Fruit fly (Drosophila melanogaster) whole organism, embryonic: ENCODE measurements around the gene Pi3K68D.
A peak's percentile ranks its signal among the peaks of the same experiment; 100 is the strongest.

Experiments
- Antp ChIP-seq: fragments of 200-800 bp; sonication (Bioruptor generic); optimal IDR thresholded peaks from 3 replicates; lab custom pipeline; 2016; ENCODE audit warnings: missing biosample characterization, missing genetic modification characterization
- B-H1 ChIP-seq: fragments of 200-800 bp; sonication (Bioruptor generic); IDR thresholded peaks from 3 replicates; pipeline ENCODE4 v1.3.6; 2022; ENCODE audit warnings: missing biosample characterization, missing genetic modification characterization
- CG10147 ChIP-seq: fragments of 200-800 bp; sonication (Bioruptor generic); optimal IDR thresholded peaks from 2 replicates; lab custom pipeline; 2019; ENCODE audit warnings: missing biosample characterization, mild to moderate bottlenecking, missing genetic modification characterization, moderate library complexity
- CG10274 ChIP-seq: fragments of 200-800 bp; sonication (Bioruptor generic); optimal IDR thresholded peaks from 3 replicates; lab custom pipeline; 2017; ENCODE audit warnings: missing biosample characterization, mild to moderate bottlenecking, missing genetic modification characterization
- CG10979 ChIP-seq: fragments of 200-800 bp; sonication (Bioruptor generic); optimal IDR thresholded peaks from 2 replicates; lab custom pipeline; 2018; ENCODE audit warnings: missing biosample characterization, mild to moderate bottlenecking, missing genetic modification characterization, moderate library complexity
- CG11456 ChIP-seq: fragments of 200-800 bp; sonication (Bioruptor generic); IDR thresholded peaks from 3 replicates; pipeline ENCODE4 v1.3.6; 2022; ENCODE audit warnings: missing biosample characterization, missing genetic modification characterization
- CG11504 ChIP-seq: fragments of 200-800 bp; sonication (Bioruptor generic); optimal IDR thresholded peaks from 3 replicates; lab custom pipeline; 2019; ENCODE audit warnings: missing biosample characterization, mild to moderate bottlenecking, missing genetic modification characterization, moderate library complexity
- CG11696 ChIP-seq: fragments of 200-800 bp; sonication (Bioruptor generic); IDR thresholded peaks from 2 replicates; pipeline ENCODE4 v1.3.6; 2022; ENCODE audit warnings: missing biosample characterization, missing genetic modification characterization
- CG12769 ChIP-seq: fragments of 200-800 bp; sonication (Bioruptor generic); optimal IDR thresholded peaks from 2 replicates; lab custom pipeline; 2019; ENCODE audit warnings: missing biosample characterization, mild to moderate bottlenecking, missing genetic modification characterization, moderate library complexity
- CG13287 ChIP-seq: fragments of 200-800 bp; sonication (Bioruptor generic); IDR thresholded peaks from 2 replicates; pipeline ENCODE4 v1.3.6; 2022; ENCODE audit warnings: missing biosample characterization, missing genetic modification characterization; ENCODE audit not compliant: partially characterized antibody
- CG16813 ChIP-seq: fragments of 200-800 bp; sonication (Bioruptor generic); IDR thresholded peaks from 3 replicates; pipeline ENCODE4 v1.3.6; 2022; ENCODE audit warnings: missing biosample characterization, missing genetic modification characterization; ENCODE audit not compliant: partially characterized antibody
- CG17361 ChIP-seq: fragments of 200-800 bp; sonication (Bioruptor generic); IDR thresholded peaks from 3 replicates; pipeline ENCODE4 v1.3.6; 2022; ENCODE audit warnings: missing biosample characterization, missing genetic modification characterization
- CG17829 ChIP-seq: fragments of 200-800 bp; optimal IDR thresholded peaks from 2 replicates; lab custom pipeline; 2019; ENCODE audit warnings: missing biosample characterization, mild to moderate bottlenecking, missing genetic modification characterization, moderate library complexity
- CG2678 ChIP-seq: fragments of 200-800 bp; sonication (Bioruptor generic); optimal IDR thresholded peaks from 3 replicates; lab custom pipeline; 2019; ENCODE audit warnings: missing biosample characterization, mild to moderate bottlenecking, missing genetic modification characterization, moderate library complexity
- CG33213 ChIP-seq: fragments of 200-800 bp; sonication (Bioruptor generic); optimal IDR thresholded peaks from 3 replicates; lab custom pipeline; 2016; ENCODE audit warnings: missing biosample characterization, missing genetic modification characterization
- CG7928 ChIP-seq: fragments of 200-800 bp; sonication (Bioruptor generic); optimal IDR thresholded peaks from 2 replicates; lab custom pipeline; 2017; ENCODE audit warnings: missing biosample characterization, mild to moderate bottlenecking, missing genetic modification characterization
- CG8478 ChIP-seq: fragments of >200 bp; optimal IDR thresholded peaks from 2 replicates; lab custom pipeline; 2018
- CTCF ChIP-seq: fragments of 200-800 bp; sonication (Bioruptor generic); optimal IDR thresholded peaks from 2 replicates; lab custom pipeline; 2017; ENCODE audit warnings: missing biosample characterization, mild to moderate bottlenecking, missing genetic modification characterization, moderate library complexity
- CoRest ChIP-seq: fragments of 200-800 bp; sonication (Bioruptor generic); optimal IDR thresholded peaks from 3 replicates; lab custom pipeline; 2018; ENCODE audit warnings: missing biosample characterization, mild to moderate bottlenecking, missing genetic modification characterization, moderate library complexity
- E2f2 ChIP-seq: fragments of 200-800 bp; sonication (Bioruptor generic); IDR thresholded peaks from 2 replicates; pipeline ENCODE4 v1.3.6; 2022; ENCODE audit warnings: missing biosample characterization, missing genetic modification characterization
- Hr78 ChIP-seq, 2 experiments: fragments of 200-800 bp in 1 of 2; fragments of >200 bp in 1 of 2; sonication (Bioruptor generic) in 1 of 2; optimal IDR thresholded peaks; 2 replicates each; lab custom pipeline; 2017 to 2019; ENCODE audit warnings: missing biosample characterization in 2 of 2, missing genetic modification characterization in 2 of 2, mild to moderate bottlenecking in 1 of 2, moderate library complexity in 1 of 2
- Jarid2 ChIP-seq: fragments of 200-800 bp; sonication (Bioruptor generic); optimal IDR thresholded peaks from 3 replicates; lab custom pipeline; 2017; ENCODE audit warnings: mild to moderate bottlenecking, missing biosample characterization, missing genetic modification reagents, missing genetic modification characterization
- Max ChIP-seq: fragments of 200-800 bp; sonication (Bioruptor generic); optimal IDR thresholded peaks from 2 replicates; lab custom pipeline; 2016; ENCODE audit warnings: missing biosample characterization, mild to moderate bottlenecking, missing genetic modification characterization
- NC2β ChIP-seq: fragments of 200-800 bp; sonication (Bioruptor generic); optimal IDR thresholded peaks from 2 replicates; lab custom pipeline; 2016; ENCODE audit warnings: missing biosample characterization, missing genetic modification characterization
- Nf-YA ChIP-seq: fragments of 200-800 bp; sonication (Bioruptor generic); IDR thresholded peaks from 2 replicates; pipeline ENCODE4 v1.3.6; 2022; ENCODE audit warnings: missing biosample characterization, missing genetic modification characterization
- PHDP ChIP-seq: fragments of 200-800 bp; sonication (Bioruptor generic); optimal IDR thresholded peaks from 3 replicates; lab custom pipeline; 2018; ENCODE audit warnings: missing biosample characterization, mild to moderate bottlenecking, missing genetic modification characterization, moderate library complexity
- Scr ChIP-seq: fragments of 200-800 bp; sonication (Bioruptor generic); IDR thresholded peaks from 2 replicates; pipeline ENCODE4 v1.3.6; 2022; ENCODE audit warnings: missing biosample characterization, missing genetic modification characterization; ENCODE audit not compliant: partially characterized antibody
- Side ChIP-seq: fragments of 200-800 bp; sonication (Bioruptor generic); optimal IDR thresholded peaks from 2 replicates; lab custom pipeline; 2016; ENCODE audit warnings: missing biosample characterization, missing genetic modification characterization
- Sin3A ChIP-seq: fragments of >200 bp; optimal IDR thresholded peaks from 2 replicates; lab custom pipeline; 2018
- Sry-δ ChIP-seq: fragments of 200-800 bp; sonication (Bioruptor generic); optimal IDR thresholded peaks from 2 replicates; lab custom pipeline; 2016; ENCODE audit warnings: missing biosample characterization, missing genetic modification characterization
- ab ChIP-seq: fragments of 200-800 bp; sonication (Bioruptor generic); optimal IDR thresholded peaks from 2 replicates; lab custom pipeline; 2016; ENCODE audit warnings: missing biosample characterization, missing genetic modification characterization
- bigmax ChIP-seq: fragments of 200-800 bp; sonication (Bioruptor generic); optimal IDR thresholded peaks from 2 replicates; lab custom pipeline; 2018; ENCODE audit warnings: missing biosample characterization, mild to moderate bottlenecking, missing genetic modification characterization
- chm ChIP-seq: fragments of 200-800 bp; sonication (Bioruptor generic); IDR thresholded peaks from 2 replicates; pipeline ENCODE4 v1.3.6; 2022; ENCODE audit warnings: missing biosample characterization, missing genetic modification characterization
- crc ChIP-seq: fragments of 200-800 bp; sonication (Bioruptor generic); optimal IDR thresholded peaks from 2 replicates; lab custom pipeline; 2016; ENCODE audit warnings: missing biosample characterization, missing genetic modification characterization
- dmrt11E ChIP-seq: fragments of 200-800 bp; sonication (Bioruptor generic); optimal IDR thresholded peaks from 3 replicates; lab custom pipeline; 2018; ENCODE audit warnings: missing biosample characterization, mild to moderate bottlenecking, missing genetic modification characterization, moderate library complexity
- dmrt99B ChIP-seq: fragments of 200-800 bp; sonication (Bioruptor generic); optimal IDR thresholded peaks from 2 replicates; lab custom pipeline; 2018; ENCODE audit warnings: missing biosample characterization, mild to moderate bottlenecking, missing genetic modification characterization, moderate library complexity
- dpn ChIP-seq, 2 experiments: fragments of 200-800 bp; sonication (Bioruptor generic); optimal IDR thresholded peaks; 3 replicates each; lab custom pipeline; 2016; ENCODE audit warnings: missing biosample characterization in 2 of 2, missing genetic modification characterization in 2 of 2
- en ChIP-seq: fragments of 200-800 bp; sonication (Bioruptor generic); optimal IDR thresholded peaks from 2 replicates; lab custom pipeline; 2016; ENCODE audit warnings: missing biosample characterization, missing genetic modification characterization
- kah ChIP-seq: fragments of 200-800 bp; sonication (Bioruptor generic); optimal IDR thresholded peaks from 2 replicates; lab custom pipeline; 2018; ENCODE audit warnings: missing biosample characterization, mild to moderate bottlenecking, missing genetic modification characterization
- lbe ChIP-seq: fragments of 200-800 bp; sonication (Bioruptor generic); optimal IDR thresholded peaks from 2 replicates; lab custom pipeline; 2016; ENCODE audit warnings: missing biosample characterization, mild to moderate bottlenecking, missing genetic modification characterization
- schlank ChIP-seq: fragments of 200-800 bp; sonication (Bioruptor generic); optimal IDR thresholded peaks from 2 replicates; lab custom pipeline; 2018; ENCODE audit warnings: missing biosample characterization, mild to moderate bottlenecking, missing genetic modification characterization
- seq ChIP-seq: fragments of 200-800 bp; sonication (Bioruptor generic); IDR thresholded peaks from 2 replicates; pipeline ENCODE4 v1.3.6; 2022; ENCODE audit warnings: missing biosample characterization, missing genetic modification characterization
- sisA ChIP-seq: fragments of 200-800 bp; sonication (Bioruptor generic); IDR thresholded peaks from 2 replicates; pipeline ENCODE4 v1.3.6; 2022; ENCODE audit warnings: missing biosample characterization, missing genetic modification characterization
- sna ChIP-seq: fragments of 200-800 bp; sonication (Bioruptor generic); IDR thresholded peaks from 2 replicates; pipeline ENCODE4 v1.3.6; 2022; ENCODE audit warnings: missing biosample characterization, missing genetic modification characterization; ENCODE audit not compliant: partially characterized antibody
- sug ChIP-seq: fragments of 200-800 bp; optimal IDR thresholded peaks from 2 replicates; lab custom pipeline; 2019; ENCODE audit warnings: missing biosample characterization, mild to moderate bottlenecking, missing genetic modification characterization, moderate library complexity
- tgo ChIP-seq: fragments of 200-800 bp; sonication (Bioruptor generic); IDR thresholded peaks from 3 replicates; pipeline ENCODE4 v1.3.6; 2022; ENCODE audit warnings: missing biosample characterization, missing genetic modification characterization
- tio ChIP-seq: fragments of 200-800 bp; sonication (Bioruptor generic); optimal IDR thresholded peaks from 2 replicates; lab custom pipeline; 2017; ENCODE audit warnings: missing biosample characterization, missing genetic modification characterization, inconsistent platforms
- ttk ChIP-seq: fragments of 200-800 bp; sonication (Bioruptor generic); IDR thresholded peaks from 2 replicates; pipeline ENCODE4 v2.1.2; 2022; ENCODE audit warnings: missing biosample characterization, missing genetic modification characterization
- wdn ChIP-seq: fragments of 200-800 bp; sonication (Bioruptor generic); IDR thresholded peaks from 2 replicates; pipeline ENCODE4 v1.3.6; 2022; ENCODE audit warnings: missing biosample characterization, missing genetic modification characterization
- zfh2 ChIP-seq: fragments of 200-800 bp; sonication (Bioruptor generic); optimal IDR thresholded peaks from 2 replicates; lab custom pipeline; 2016; ENCODE audit warnings: missing biosample characterization, missing genetic modification characterization

The Pi3K68D gene

DNA sequence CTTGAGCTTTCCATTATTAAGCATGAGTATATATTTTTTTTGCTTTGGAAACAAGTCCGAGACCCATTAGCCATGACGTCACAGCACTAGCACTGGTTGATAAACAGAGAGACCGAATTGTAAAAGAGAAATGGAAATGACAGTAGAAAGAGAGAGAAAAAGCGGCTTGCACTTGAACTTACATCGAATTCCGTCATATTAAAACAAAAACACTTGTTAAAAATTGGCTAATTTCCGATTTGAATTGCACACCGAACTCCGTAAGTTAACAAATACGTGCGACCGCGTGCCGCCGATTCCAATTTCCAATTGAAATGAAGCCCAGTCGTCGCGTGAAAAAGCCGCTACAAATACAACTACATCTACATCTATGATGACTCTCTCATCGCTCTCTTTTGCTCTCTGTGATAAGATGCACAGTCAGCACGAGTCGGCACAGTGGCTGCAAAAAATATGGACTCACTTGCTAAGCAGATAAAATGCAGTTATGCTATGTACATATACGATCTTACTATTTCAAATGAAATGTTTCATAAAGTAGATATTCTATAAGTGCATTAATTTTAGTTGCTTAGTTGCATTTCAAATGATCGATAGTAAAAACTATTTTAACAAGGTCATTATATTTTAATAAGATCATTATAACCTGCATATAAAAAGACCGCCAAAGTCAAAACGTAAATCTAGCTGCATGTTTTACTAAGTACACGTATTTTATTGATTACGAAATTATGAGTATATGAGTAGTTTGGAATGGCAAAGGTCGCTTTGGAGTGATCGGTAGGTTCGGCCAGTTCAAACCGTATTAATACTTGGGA is 30.0 kb upstream of the Pi3K68D start (continued):
- TF ChIP-seq seq (GFP tag; lab: Robert Waterston, UW), result no peak
- peak; percentile 51 for TF ChIP-seq sug (tag; lab: Kevin White, UChicago)
- peak; percentile 32; the same call in 1 of the 2 replicates for TF ChIP-seq E2f2
- no peak for TF ChIP-seq CG12769 (tag; lab: Kevin White, UChicago)
- peak; percentile 70 for TF ChIP-seq CG11504
- no peak for TF ChIP-seq sisA
- TF ChIP-seq PHDP (tag; lab: Kevin White, UChicago), result peak; percentile 44
- TF ChIP-seq CG17829 (tag; lab: Kevin White, UChicago), result peak; percentile 53
- peak; percentile 44; the same call in 1 of the 3 replicates for TF ChIP-seq tgo
- TF ChIP-seq CG7928 (GFP tag; lab: Kevin White, UChicago), result no peak
- no peak for TF ChIP-seq CG33213 (GFP tag; lab: Kevin White, UChicago)
- peak; percentile 32 to 45 for TF ChIP-seq dpn (GFP tag; optimal IDR thresholded peaks at IDR 0.05; lab: Kevin White, UChicago)
- TF ChIP-seq crc (GFP tag; lab: Kevin White, UChicago), result no peak
- no peak for TF ChIP-seq Sry-δ
- TF ChIP-seq schlank (tag; lab: Kevin White, UChicago), result no peak
- no peak for TF ChIP-seq Sin3A (lab: Kevin White, UChicago)
- no peak for TF ChIP-seq bigmax (GFP tag; lab: Kevin White, UChicago)
- no peak for TF ChIP-seq en (GFP tag; lab: Kevin White, UChicago)
- TF ChIP-seq dmrt99B (tag; lab: Kevin White, UChicago), result no peak
- peak; percentile 44 for TF ChIP-seq Side (GFP tag; lab: Kevin White, UChicago)
- peak; percentile 44 for TF ChIP-seq kah (GFP tag; lab: Kevin White, UChicago)
- TF ChIP-seq sna (GFP tag; lab: Robert Waterston, UW), result no peak
- peak; percentile 55; the same call in 1 of the 2 replicates for TF ChIP-seq chm (GFP tag; lab: Robert Waterston, UW)
- TF ChIP-seq Max, result peak; percentile 27
- no peak for TF ChIP-seq tio (GFP tag; lab: Kevin White, UChicago)
- TF ChIP-seq CG10147 (GFP tag; lab: Kevin White, UChicago), result no peak
- no peak for TF ChIP-seq ttk
- TF ChIP-seq CG2678 (tag; lab: Kevin White, UChicago), result no peak
- TF ChIP-seq CG8478 (lab: Kevin White, UChicago), result no peak
- peak; percentile 55; the same call in 1 of the 3 replicates for TF ChIP-seq CG11456 (GFP tag; lab: Robert Waterston, UW)
- TF ChIP-seq CG13287 (GFP tag; lab: Robert Waterston, UW), result no peak
- peak; percentile 52 for TF ChIP-seq lbe
- TF ChIP-seq CoRest (tag; lab: Kevin White, UChicago), result peak; percentile 16
- 0 out of 2 replicates have a peak, but pooled peaks have one; percentile 38 for TF ChIP-seq wdn (GFP tag; lab: Robert Waterston, UW)
- no peak for TF ChIP-seq CG10274 (GFP tag; lab: Kevin White, UChicago)
- TF ChIP-seq ab (GFP tag; lab: Kevin White, UChicago), result no peak
- TF ChIP-seq CG16813 (GFP tag; lab: Robert Waterston, UW), result no peak
- TF ChIP-seq CG11696 (GFP tag; lab: Robert Waterston, UW), result 0 out of 2 replicates have a peak, but pooled peaks have one; percentile 11
- TF ChIP-seq Nf-YA (GFP tag; lab: Robert Waterston, UW), result no peak
- peak; percentile 15 for TF ChIP-seq Antp (GFP tag; lab: Kevin White, UChicago)
- TF ChIP-seq B-H1, result no peak; the same call in 2 of the 3 replicates
- TF ChIP-seq CTCF (GFP tag; lab: Kevin White, UChicago), result no peak
- peak; percentile 1 for TF ChIP-seq NC2β (GFP tag; lab: Kevin White, UChicago)
- peak; percentile 48 for TF ChIP-seq Jarid2 (GFP tag; lab: Kevin White, UChicago)
- TF ChIP-seq Hr78 (GFP tag; optimal IDR thresholded peaks at IDR 0.05; lab: Kevin White, UChicago), result peak in 1 of 2 experiments; percentile 85
- TF ChIP-seq dmrt11E (tag; lab: Kevin White, UChicago), result no peak
- peak; percentile 13 for TF ChIP-seq zfh2 (GFP tag; lab: Kevin White, UChicago)
- peak; percentile 3 for TF ChIP-seq CG10979 (tag; lab: Kevin White, UChicago)
- TF ChIP-seq CG17361, result no peak
- TF ChIP-seq Scr (GFP tag; lab: Robert Waterston, UW), result peak; percentile 19; the same call in 1 of the 2 replicates
